Worm (Caenorhabditis elegans) whole organism, L4 larva: ENCODE data around the gene clec-221.
A peak's percentile ranks its signal among the peaks of the same experiment; 100 is the strongest.

ENCODE experiments used
- F10B5.3 ChIP-seq: sonication (generic microtip); optimal IDR thresholded peaks from 2 replicates; lab custom pipeline; 2016; ENCODE audit warnings: mild to moderate bottlenecking, missing genetic modification characterization, missing compliant biosample characterization
- F44E2.7 ChIP-seq: fragments of 200-800 bp; sonication (Bioruptor generic); IDR thresholded peaks from 2 replicates; pipeline ENCODE4 v2.1.2; 2022; ENCODE audit warnings: missing genetic modification characterization, missing compliant biosample characterization
- R02D3.7 ChIP-seq: fragments of 150-350 bp; sonication (generic microtip); optimal IDR thresholded peaks from 3 replicates; lab custom pipeline; 2014; ENCODE audit warnings: missing biosample characterization, missing genetic modification characterization
- T20F7.1 ChIP-seq: fragments of 200-800 bp; sonication (Bioruptor generic); optimal IDR thresholded peaks from 2 replicates; lab custom pipeline; 2018; ENCODE audit warnings: mild to moderate bottlenecking, missing genetic modification characterization, missing compliant biosample characterization
- T26A8.4 ChIP-seq: fragments of 200-800 bp; sonication (Bioruptor generic); IDR thresholded peaks from 2 replicates; pipeline ENCODE4 v1.3.6; 2022; ENCODE audit warnings: missing genetic modification characterization, missing compliant biosample characterization
- Y105C5A.15 ChIP-seq: fragments of 200-800 bp; sonication (Bioruptor generic); IDR thresholded peaks from 2 replicates; pipeline ENCODE4 v1.3.6; 2022; ENCODE audit warnings: missing genetic modification characterization, missing compliant biosample characterization
- Y75B8A.6 ChIP-seq: fragments of 200-800 bp; sonication (Bioruptor generic); IDR thresholded peaks from 2 replicates; pipeline ENCODE4 v1.3.6; 2022; ENCODE audit warnings: missing genetic modification reagents, missing genetic modification characterization, missing compliant biosample characterization
- aha-1 ChIP-seq: fragments of 150-350 bp; peaks from one replicate; lab custom pipeline; 2014; ENCODE audit warnings: missing biosample characterization, missing genetic modification characterization
- aly-2 ChIP-seq: sonication (generic microtip); optimal IDR thresholded peaks from 2 replicates; lab custom pipeline; 2018; ENCODE audit warnings: missing biosample characterization, missing genetic modification characterization
- ama-1 ChIP-seq: fragments of 150-350 bp; optimal IDR thresholded peaks from 2 replicates; lab custom pipeline; 2014; ENCODE audit warnings: inconsistent platforms, mixed read lengths
- arid-1 ChIP-seq: fragments of 200-800 bp; sonication (Bioruptor generic); conservative IDR thresholded peaks from 2 replicates; pipeline ENCODE4 v1.3.6; 2022; ENCODE audit warnings: missing genetic modification reagents, missing genetic modification characterization, missing compliant biosample characterization
- ceh-28 ChIP-seq: fragments of 150-350 bp; optimal IDR thresholded peaks from 2 replicates; lab custom pipeline; 2014; ENCODE audit warnings: missing biosample characterization, missing genetic modification reagents, missing genetic modification characterization
- ceh-32 ChIP-seq: sonication (generic microtip); optimal IDR thresholded peaks from 2 replicates; lab custom pipeline; 2016; ENCODE audit warnings: mild to moderate bottlenecking, missing genetic modification characterization, missing compliant biosample characterization; ENCODE audit not compliant: poor library complexity
- ceh-44 ChIP-seq: fragments of 200-800 bp; sonication (Bioruptor generic); IDR thresholded peaks from 2 replicates; pipeline ENCODE4 v1.3.6; 2022; ENCODE audit warnings: missing genetic modification reagents, missing genetic modification characterization, missing compliant biosample characterization
- ceh-82 ChIP-seq: sonication (generic microtip); optimal IDR thresholded peaks from 2 replicates; lab custom pipeline; 2017; ENCODE audit warnings: missing biosample characterization, missing genetic modification characterization
- ces-1 ChIP-seq: fragments of 150-350 bp; sonication (generic microtip); optimal IDR thresholded peaks from 4 replicates; lab custom pipeline; 2014; ENCODE audit warnings: missing biosample characterization, missing genetic modification reagents, missing genetic modification characterization
- daf-16 ChIP-seq, 3 experiments: sonication (generic microtip); optimal IDR thresholded peaks; 2 replicates each; lab custom pipeline; 2016 to 2017; ENCODE audit warnings: missing genetic modification characterization in 3 of 3, missing genetic modification reagents in 3 of 3, mild to moderate bottlenecking in 2 of 3, missing compliant biosample characterization in 2 of 3, missing biosample characterization in 1 of 3, moderate library complexity in 1 of 3
- duxl-1 ChIP-seq: sonication (generic microtip); optimal IDR thresholded peaks from 2 replicates; lab custom pipeline; 2016; ENCODE audit warnings: mild to moderate bottlenecking, missing genetic modification characterization, moderate library complexity, missing compliant biosample characterization; ENCODE audit not compliant: poor library complexity
- egl-43 ChIP-seq: fragments of 200-800 bp; sonication (Bioruptor generic); IDR thresholded peaks from 2 replicates; pipeline ENCODE4 v1.3.6; 2022; ENCODE audit warnings: missing genetic modification reagents, missing genetic modification characterization, missing compliant biosample characterization
- fos-1 ChIP-seq: fragments of 150-350 bp; optimal IDR thresholded peaks from 2 replicates; lab custom pipeline; 2014; ENCODE audit warnings: missing biosample characterization, missing genetic modification characterization
- gei-8 ChIP-seq: fragments of 200-800 bp; sonication (Bioruptor generic); optimal IDR thresholded peaks from 2 replicates; lab custom pipeline; 2018; ENCODE audit warnings: mild to moderate bottlenecking, missing genetic modification characterization, missing compliant biosample characterization
- hlh-11 ChIP-seq: fragments of 200-800 bp; sonication (Bioruptor generic); optimal IDR thresholded peaks from 2 replicates; lab custom pipeline; 2018; ENCODE audit warnings: mild to moderate bottlenecking, missing genetic modification characterization, missing compliant biosample characterization
- lim-7 ChIP-seq: fragments of 200-800 bp; sonication (Bioruptor generic); IDR thresholded peaks from 2 replicates; pipeline ENCODE4 v1.3.6; 2022; ENCODE audit warnings: missing genetic modification characterization, missing compliant biosample characterization
- lin-13 ChIP-seq: fragments of 150-350 bp; optimal IDR thresholded peaks from 2 replicates; lab custom pipeline; 2014; ENCODE audit warnings: missing biosample characterization, missing genetic modification reagents, missing genetic modification characterization
- lin-38 ChIP-seq: fragments of 200-800 bp; sonication (Bioruptor generic); IDR thresholded peaks from 2 replicates; pipeline ENCODE4 v1.3.6; 2022; ENCODE audit warnings: missing genetic modification reagents, missing genetic modification characterization, missing compliant biosample characterization
- lsy-2 ChIP-seq, 2 experiments: fragments of 150-350 bp in 1 of 2; sonication (generic microtip) in 1 of 2; optimal IDR thresholded peaks; 2 replicates each; lab custom pipeline; 2014 to 2017; ENCODE audit warnings: missing biosample characterization in 2 of 2, missing genetic modification characterization in 2 of 2
- madf-5 ChIP-seq, 2 experiments: fragments of 200-800 bp; sonication (Bioruptor generic); IDR thresholded peaks; 2 replicates each; pipeline ENCODE4 v1.3.6; 2022; ENCODE audit warnings: missing compliant biosample characterization in 2 of 2, missing genetic modification characterization in 2 of 2
- madf-9 ChIP-seq: fragments of 200-800 bp; sonication (Bioruptor generic); conservative IDR thresholded peaks from 2 replicates; pipeline ENCODE4 v1.3.6; 2022; ENCODE audit warnings: missing genetic modification reagents, missing genetic modification characterization, missing compliant biosample characterization
- mdt-29 ChIP-seq: fragments of 200-800 bp; sonication (Bioruptor generic); IDR thresholded peaks from 2 replicates; pipeline ENCODE4 v1.3.6; 2022; ENCODE audit warnings: missing genetic modification reagents, missing genetic modification characterization, missing compliant biosample characterization
- mep-1 ChIP-seq: fragments of 150-350 bp; sonication (generic microtip); optimal IDR thresholded peaks from 3 replicates; lab custom pipeline; 2014; ENCODE audit warnings: missing biosample characterization, missing genetic modification characterization
- nhr-102 ChIP-seq: sonication (generic microtip); optimal IDR thresholded peaks from 2 replicates; lab custom pipeline; 2016; ENCODE audit warnings: mild to moderate bottlenecking, missing genetic modification characterization, moderate library complexity, missing compliant biosample characterization
- nhr-237 ChIP-seq: sonication (generic microtip); optimal IDR thresholded peaks from 2 replicates; lab custom pipeline; 2017; ENCODE audit warnings: missing biosample characterization, missing genetic modification characterization
- nhr-28 ChIP-seq: fragments of 150-350 bp; optimal IDR thresholded peaks from 2 replicates; lab custom pipeline; 2014; ENCODE audit warnings: missing biosample characterization, missing genetic modification characterization
- nhr-41 ChIP-seq: fragments of 200-800 bp; sonication (Bioruptor generic); IDR thresholded peaks from 2 replicates; pipeline ENCODE4 v1.3.6; 2022; ENCODE audit warnings: missing genetic modification reagents, missing genetic modification characterization, missing compliant biosample characterization
- nhr-42 ChIP-seq: fragments of 200-800 bp; sonication (Bioruptor generic); IDR thresholded peaks from 2 replicates; pipeline ENCODE4 v1.3.6; 2022; ENCODE audit warnings: missing genetic modification characterization, missing compliant biosample characterization
- pha-4 ChIP-seq, 2 experiments: fragments of 150-350 bp in 1 of 2; fragments of 200-800 bp in 1 of 2; sonication (Bioruptor generic) in 1 of 2; IDR thresholded peaks in 1 of 2; optimal IDR thresholded peaks in 1 of 2; 2 replicates each; pipeline versions ENCODE4 v1.3.6 to Lab custom; 2014 to 2022; ENCODE audit warnings: missing genetic modification characterization in 2 of 2, missing genetic modification reagents in 2 of 2, missing biosample characterization in 1 of 2, missing compliant biosample characterization in 1 of 2
- saeg-2 ChIP-seq: fragments of 200-800 bp; sonication (Bioruptor generic); IDR thresholded peaks from 2 replicates; pipeline ENCODE4 v1.3.6; 2022; ENCODE audit warnings: missing genetic modification reagents, missing genetic modification characterization, missing compliant biosample characterization
- sdz-12 ChIP-seq: fragments of 200-800 bp; sonication (Bioruptor generic); optimal IDR thresholded peaks from 2 replicates; lab custom pipeline; 2018; ENCODE audit warnings: mild to moderate bottlenecking, missing genetic modification characterization, missing compliant biosample characterization
- set-16 ChIP-seq: fragments of 200-800 bp; sonication (Bioruptor generic); IDR thresholded peaks from 2 replicates; pipeline ENCODE4 v1.3.6; 2022; ENCODE audit warnings: missing genetic modification reagents, missing genetic modification characterization, missing compliant biosample characterization
- spr-1 ChIP-seq: sonication (generic microtip); optimal IDR thresholded peaks from 2 replicates; lab custom pipeline; 2016; ENCODE audit warnings: mild to moderate bottlenecking, missing genetic modification characterization, missing compliant biosample characterization
- tra-1 ChIP-seq: fragments of 200-800 bp; sonication (Bioruptor generic); IDR thresholded peaks from 2 replicates; pipeline ENCODE4 v1.3.6; 2022; ENCODE audit warnings: missing genetic modification reagents, missing genetic modification characterization, missing compliant biosample characterization
- unc-130 ChIP-seq: sonication (generic microtip); optimal IDR thresholded peaks from 2 replicates; lab custom pipeline; 2016; ENCODE audit warnings: missing genetic modification reagents, missing genetic modification characterization, missing compliant biosample characterization
- unc-62 ChIP-seq, 3 experiments: fragments of 150-350 bp in 1 of 3; sonication (generic microtip); optimal IDR thresholded peaks in 2 of 3; peaks in 1 of 3; 1 replicate in 1 of 3; 2 replicates in 2 of 3; lab custom pipeline; 2014 to 2017; ENCODE audit warnings: missing biosample characterization in 3 of 3, missing genetic modification characterization in 3 of 3, missing genetic modification reagents in 3 of 3, missing genotype in 1 of 3
- zag-1 ChIP-seq: fragments of 150-350 bp; optimal IDR thresholded peaks from 2 replicates; lab custom pipeline; 2014; ENCODE audit warnings: missing biosample characterization, missing genetic modification characterization
- zfp-2 ChIP-seq: sonication (generic microtip); optimal IDR thresholded peaks from 2 replicates; lab custom pipeline; 2016; ENCODE audit warnings: mild to moderate bottlenecking, missing genetic modification characterization, missing compliant biosample characterization

clec-221 gene

DNA sequence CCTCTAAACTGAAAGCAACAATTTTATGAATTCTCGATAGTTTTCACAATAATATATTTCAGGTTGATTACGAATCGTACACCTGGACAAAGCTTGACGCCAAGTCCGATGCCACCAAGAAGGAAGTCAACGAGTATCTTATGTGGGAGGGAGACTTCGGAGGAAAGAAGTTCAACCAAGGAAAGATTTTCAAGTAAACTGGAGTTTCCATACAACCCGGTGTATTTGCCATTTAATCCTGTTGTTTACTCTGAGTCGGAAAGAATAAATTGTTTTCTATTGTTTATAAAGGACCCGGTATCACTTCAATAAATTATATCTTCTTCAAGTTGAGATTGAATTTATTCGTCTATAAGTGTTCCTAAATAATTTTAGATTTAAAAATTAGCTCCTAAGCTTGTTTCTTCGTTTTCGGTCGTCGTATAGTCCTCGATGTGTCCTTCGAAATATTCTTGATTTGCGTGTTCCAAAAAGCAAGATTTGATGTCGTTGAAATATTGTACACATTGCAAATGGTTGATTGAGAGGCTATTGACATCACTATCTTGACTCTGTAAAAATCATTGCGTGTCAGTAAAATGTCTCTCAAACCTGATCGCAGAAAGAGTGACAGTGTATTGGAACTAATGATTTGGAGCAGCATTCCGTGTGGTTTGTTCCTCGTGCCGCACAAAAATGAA, 13.5 kb upstream of the clec-221 start (continued):
- TF ChIP-seq duxl-1 (no peak), daf-16 (GFP tag; optimal IDR thresholded peaks at IDR 0.05; lab: Kevin White, UChicago) (no peak), daf-16 (tag; optimal IDR thresholded peaks at IDR 0.05; lab: Kevin White, UChicago) (no peak), mdt-29 (GFP tag; lab: Robert Waterston, UW) (0 out of 2 replicates have a peak, but pooled peaks have one; percentile 58), Y75B8A.6 (GFP tag; lab: Robert Waterston, UW) (peak; percentile 60; the same call in 1 of the 2 replicates), nhr-42 (no peak), Y105C5A.15 (GFP tag; lab: Robert Waterston, UW) (no peak), zfp-2 (tag; lab: Kevin White, UChicago) (no peak), tra-1 (GFP tag; lab: Robert Waterston, UW) (peak; percentile 89), unc-62 (GFP tag; optimal IDR thresholded peaks at IDR 0.05 in 1 of 2; lab: Kevin White, UChicago) (peak in 1 of 2 experiments; percentile 86), unc-62 (tag; optimal IDR thresholded peaks at IDR 0.05; lab: Kevin White, UChicago) (no peak), madf-9 (no peak), set-16 (no peak), nhr-102 (no peak)
- TF ChIP-seq, all 104 proteins: peak for 17

DNA sequence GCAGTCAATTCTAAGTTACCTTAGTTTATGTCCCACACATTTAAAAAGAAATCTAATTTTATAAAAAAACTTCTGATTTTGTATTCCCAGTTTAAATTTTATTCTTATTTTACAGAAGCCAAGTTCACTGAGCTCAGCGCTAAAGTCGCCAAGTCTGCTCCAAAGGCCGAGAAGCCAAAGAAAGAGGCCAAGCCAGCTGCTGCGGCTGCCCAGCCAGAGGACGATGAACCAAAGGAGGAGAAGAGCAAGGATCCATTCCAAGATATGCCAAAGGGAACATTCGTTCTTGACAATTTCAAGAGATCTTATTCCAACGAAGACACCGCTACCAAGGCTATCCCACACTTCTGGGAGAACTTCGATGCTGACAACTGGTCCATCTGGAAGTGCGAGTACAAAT, 12.6 kb upstream of the clec-221 start:
- TF ChIP-seq saeg-2 (GFP tag; lab: Robert Waterston, UW) (no peak), set-16 (peak; percentile 54), mep-1 (tag; lab: Kevin White, UChicago) (no peak), lin-13 (GFP tag; lab: Kevin White, UChicago) (no peak), hlh-11 (no peak), egl-43 (GFP tag; lab: Robert Waterston, UW) (0 out of 2 replicates have a peak, but pooled peaks have one; percentile 44), madf-5 (GFP tag; IDR thresholded peaks at IDR 0.05; lab: Robert Waterston, UW) (0 out of 4 replicates have a peak, but pooled peaks of 1 of the 2 experiments have one; percentile 48), pha-4 (GFP tag; IDR thresholded peaks at IDR 0.05; lab: Robert Waterston, UW) (no peak), pha-4 (tag; optimal IDR thresholded peaks at IDR 0.05; lab: Kevin White, UChicago) (no peak), sdz-12 (GFP tag; lab: Kevin White, UChicago) (peak; percentile 34), lin-38 (GFP tag; lab: Robert Waterston, UW) (peak; percentile 44), ces-1 (no peak), spr-1 (no peak), ceh-32 (tag; lab: Kevin White, UChicago) (no peak), aly-2 (tag; lab: Kevin White, UChicago) (no peak), aha-1 (tag; lab: Kevin White, UChicago) (peak; percentile 78), gei-8 (no peak)

DNA sequence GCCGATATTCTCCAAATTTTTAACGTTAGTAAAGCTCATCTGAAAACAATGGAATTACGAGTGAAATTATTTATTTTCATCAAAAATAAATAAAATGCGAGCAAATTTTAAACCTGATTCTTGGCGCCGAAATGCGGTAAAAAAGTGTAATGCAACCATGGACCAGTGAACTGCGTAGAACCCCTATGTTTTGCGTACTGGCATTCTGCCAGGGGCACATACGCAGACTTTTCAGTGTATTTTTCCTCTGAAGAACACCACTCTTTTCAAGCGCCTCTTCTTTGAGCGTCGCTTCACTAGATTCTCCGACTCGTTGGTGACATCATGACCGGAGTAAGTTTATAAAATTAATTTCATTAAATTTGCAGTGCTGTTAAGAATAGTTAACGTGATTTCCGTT, 11.3 kb upstream of the clec-221 start, which contains the start of the genes ctf-4 and eef-1G:
TSS of gene ctf-4 (minus strand) at position 39 of the 400 bp plus-strand sequence.
TSS of gene eef-1G (plus strand) at position 219 of the 400 bp plus-strand sequence.
- TF ChIP-seq zag-1 (tag; lab: Kevin White, UChicago) (no peak), unc-130 (GFP tag; lab: Kevin White, UChicago) (peak; percentile 84), lim-7 (no peak), mep-1 (tag; lab: Kevin White, UChicago) (peak; percentile 98), nhr-237 (tag; lab: Kevin White, UChicago) (peak; percentile 12), T20F7.1 (GFP tag; lab: Kevin White, UChicago) (peak; percentile 91), nhr-28 (tag; lab: Kevin White, UChicago) (peak; percentile 97), gei-8 (no peak), tra-1 (GFP tag; lab: Robert Waterston, UW) (peak; percentile 85; the same call in 1 of the 2 replicates), T26A8.4 (GFP tag; lab: Robert Waterston, UW) (peak; percentile 95), ceh-82 (tag; lab: Kevin White, UChicago) (no peak), nhr-42 (peak; percentile 87; the same call in 1 of the 2 replicates), ces-1 (no peak), daf-16 (GFP tag; optimal IDR thresholded peaks at IDR 0.05; lab: Kevin White, UChicago) (peak; percentile 64 to 89), daf-16 (tag; optimal IDR thresholded peaks at IDR 0.05; lab: Kevin White, UChicago) (peak; percentile 86), ama-1 (lab: Kevin White, UChicago) (peak; percentile 83), fos-1 (tag; lab: Kevin White, UChicago) (peak; percentile 40), lin-13 (GFP tag; lab: Kevin White, UChicago) (peak; percentile 92), lin-38 (GFP tag; lab: Robert Waterston, UW) (peak; percentile 99), nhr-41 (0 out of 2 replicates have a peak, but pooled peaks have one; percentile 23), lsy-2 (tag; optimal IDR thresholded peaks at IDR 0.05; lab: Kevin White, UChicago) (peak; percentile 71 to 96), R02D3.7 (no peak), ceh-28 (tag; lab: Kevin White, UChicago) (no peak), F44E2.7 (GFP tag; lab: Robert Waterston, UW) (no peak), arid-1 (GFP tag; lab: Robert Waterston, UW) (peak; percentile 87), ceh-44 (GFP tag; lab: Robert Waterston, UW) (no peak), F10B5.3 (tag; lab: Kevin White, UChicago) (peak; percentile 79)
